Worm (Caenorhabditis elegans) whole organism, midembryonic: ENCODE measurements around the gene Y5H2A.1.
"Not testable (repeated sequence)": the region's sequence is repeated elsewhere in the genome, so short reads cannot be mapped to it uniquely, and the experiment has no call there.

ENCODE experiments used
- T22C8.4 ChIP-seq: fragments of 200-800 bp; sonication (Bioruptor generic); IDR thresholded peaks from 2 replicates; pipeline ENCODE4 v1.3.6; 2022; ENCODE audit warnings: missing genetic modification characterization, missing compliant biosample characterization
- cog-1 ChIP-seq: sonication (generic microtip); optimal IDR thresholded peaks from 2 replicates; lab custom pipeline; 2016; ENCODE audit warnings: missing genetic modification characterization, missing compliant biosample characterization
- flt-1 ChIP-seq: fragments of 200-800 bp; sonication (Bioruptor generic); IDR thresholded peaks from 2 replicates; pipeline ENCODE4 v1.3.6; 2022; ENCODE audit warnings: missing genetic modification characterization, missing compliant biosample characterization
- klf-2 ChIP-seq: fragments of 200-800 bp; sonication (Bioruptor generic); conservative IDR thresholded peaks from 2 replicates; pipeline ENCODE4 v1.3.6; 2022; ENCODE audit warnings: missing genetic modification reagents, missing genetic modification characterization, missing compliant biosample characterization
- med-1 ChIP-seq: sonication (generic microtip); optimal IDR thresholded peaks from 2 replicates; lab custom pipeline; 2017; ENCODE audit warnings: missing genetic modification characterization, mild to moderate bottlenecking, missing compliant biosample characterization, antibody characterized with exemption, missing genetic modification reagents; ENCODE audit not compliant: insufficient read depth
- ref-1 ChIP-seq: fragments of 200-800 bp; sonication (Bioruptor generic); conservative IDR thresholded peaks from 2 replicates; pipeline ENCODE4 v1.3.6; 2022; ENCODE audit warnings: missing genetic modification reagents, missing genetic modification characterization, missing compliant biosample characterization
- tab-1 ChIP-seq: fragments of 200-800 bp; sonication (Bioruptor generic); IDR thresholded peaks from 2 replicates; pipeline ENCODE4 v1.3.6; 2022; ENCODE audit warnings: missing genetic modification characterization, missing compliant biosample characterization
- ztf-23 ChIP-seq: fragments of 200-800 bp; sonication (Bioruptor generic); IDR thresholded peaks from 2 replicates; pipeline ENCODE4 v1.3.6; 2022; ENCODE audit warnings: missing genetic modification reagents, missing genetic modification characterization, missing compliant biosample characterization
- ztf-29 ChIP-seq: fragments of 200-800 bp; sonication (Bioruptor generic); IDR thresholded peaks from 2 replicates; pipeline ENCODE4 v1.3.6; 2022; ENCODE audit warnings: missing genetic modification reagents, missing genetic modification characterization, missing compliant biosample characterization

The Y5H2A.1 gene

ce11 chrV:2255191-2255590 is 16.5 kb downstream of the Y5H2A.1 start, which contains the start of gene F41B5.1:
Gene F41B5.1 (plus strand): TSS chrV:2255533.
- TF ChIP-seq klf-2; ztf-23 (GFP tag; lab: Robert Waterston, UW); ztf-29 (GFP tag; lab: Robert Waterston, UW): not testable (repeated sequence)

ce11 chrV:2254553-2255124 is 17.0 kb downstream of the Y5H2A.1 start, which contains the start of gene str-253:
Gene str-253 (minus strand): TSS chrV:2254603.
- TF ChIP-seq klf-2: no peak
- no peak for TF ChIP-seq ztf-29 (GFP tag; lab: Robert Waterston, UW)
- TF ChIP-seq ref-1 (GFP tag; lab: Robert Waterston, UW): no peak
- TF ChIP-seq flt-1: no peak
- TF ChIP-seq tab-1 (GFP tag; lab: Robert Waterston, UW): no peak
- no peak for TF ChIP-seq med-1 (GFP tag; lab: Kevin White, UChicago)
- TF ChIP-seq ztf-23 (GFP tag; lab: Robert Waterston, UW): no peak
- TF ChIP-seq cog-1 (tag; lab: Kevin White, UChicago): no peak
- TF ChIP-seq T22C8.4 (GFP tag; lab: Robert Waterston, UW): no peak

- TF ChIP-seq T22C8.4 (GFP tag; lab: Robert Waterston, UW) (no peak), ztf-23 (GFP tag; lab: Robert Waterston, UW) (no peak), tab-1 (GFP tag; lab: Robert Waterston, UW) (no peak), klf-2 (no peak), ref-1 (GFP tag; lab: Robert Waterston, UW) (no peak), ztf-29 (GFP tag; lab: Robert Waterston, UW) (no peak), flt-1 (no peak), med-1 (GFP tag; lab: Kevin White, UChicago) (no peak), cog-1 (tag; lab: Kevin White, UChicago) (no peak)
Measured at ce11 chrV:2251774-2252173, 19.9 kb downstream of the Y5H2A.1 start.

- no peak for TF ChIP-seq ztf-29 (GFP tag; lab: Robert Waterston, UW)
- TF ChIP-seq med-1 (GFP tag; lab: Kevin White, UChicago): no peak
- TF ChIP-seq ztf-23 (GFP tag; lab: Robert Waterston, UW): no peak
Measured at ce11 chrV:2250126-2250590, 21.5 kb downstream of the Y5H2A.1 start, which contains the start of gene cyp-33C7. Gene cyp-33C7 (plus strand): TSS chrV:2250540.

ce11 chrV:2249310-2249709 is 22.3 kb downstream of the Y5H2A.1 start, which contains the start of gene cyp-33C6:
Gene cyp-33C6 (minus strand): TSS chrV:2249410.
- TF ChIP-seq ztf-23 (GFP tag; lab: Robert Waterston, UW): no peak
- TF ChIP-seq T22C8.4 (GFP tag; lab: Robert Waterston, UW): no peak
- TF ChIP-seq ref-1 (GFP tag; lab: Robert Waterston, UW): no peak

ce11 chrV:2244751-2245150 is 26.9 kb downstream of the Y5H2A.1 start, which contains the start of gene cyp-33C5:
Gene cyp-33C5 (plus strand): TSS chrV:2245004.
- TF ChIP-seq klf-2: no peak
- no peak for TF ChIP-seq ztf-23 (GFP tag; lab: Robert Waterston, UW)
- no peak for TF ChIP-seq ztf-29 (GFP tag; lab: Robert Waterston, UW)
- no peak for TF ChIP-seq ref-1 (GFP tag; lab: Robert Waterston, UW)

- TF ChIP-seq med-1 (GFP tag; lab: Kevin White, UChicago) (no peak), T22C8.4 (GFP tag; lab: Robert Waterston, UW) (no peak), klf-2 (no peak), cog-1 (tag; lab: Kevin White, UChicago) (no peak), ztf-29 (GFP tag; lab: Robert Waterston, UW) (no peak), ztf-23 (GFP tag; lab: Robert Waterston, UW) (no peak), tab-1 (GFP tag; lab: Robert Waterston, UW) (no peak), flt-1 (no peak), ref-1 (GFP tag; lab: Robert Waterston, UW) (no peak)
Measured at ce11 chrV:2242630-2243029, 29.0 kb downstream of the Y5H2A.1 start, which contains the start of gene cyp-33C3. Gene cyp-33C3 (plus strand): TSS chrV:2242778.

- no peak for TF ChIP-seq ztf-29 (GFP tag; lab: Robert Waterston, UW)
- TF ChIP-seq med-1 (GFP tag; lab: Kevin White, UChicago): no peak
- TF ChIP-seq tab-1 (GFP tag; lab: Robert Waterston, UW): no peak
- no peak for TF ChIP-seq flt-1
- no peak for TF ChIP-seq T22C8.4 (GFP tag; lab: Robert Waterston, UW)
- no peak for TF ChIP-seq ref-1 (GFP tag; lab: Robert Waterston, UW)
- TF ChIP-seq klf-2: no peak
- no peak for TF ChIP-seq ztf-23 (GFP tag; lab: Robert Waterston, UW)
- TF ChIP-seq cog-1 (tag; lab: Kevin White, UChicago): no peak
Measured at ce11 chrV:2238012-2238411, 33.6 kb downstream of the Y5H2A.1 start.

- no peak for TF ChIP-seq cog-1 (tag; lab: Kevin White, UChicago)
- TF ChIP-seq klf-2: no peak
- TF ChIP-seq med-1 (GFP tag; lab: Kevin White, UChicago): no peak
- no peak for TF ChIP-seq ref-1 (GFP tag; lab: Robert Waterston, UW)
- TF ChIP-seq ztf-23 (GFP tag; lab: Robert Waterston, UW): no peak
- TF ChIP-seq flt-1: no peak
- TF ChIP-seq tab-1 (GFP tag; lab: Robert Waterston, UW): no peak
- no peak for TF ChIP-seq ztf-29 (GFP tag; lab: Robert Waterston, UW)
Measured at ce11 chrV:2235848-2236247, 35.8 kb downstream of the Y5H2A.1 start, which contains the start of gene cyp-33C4. Gene cyp-33C4 (plus strand): TSS chrV:2236140.

ce11 chrV:2233177-2233576 is 38.5 kb downstream of the Y5H2A.1 start, which contains the start of gene nhr-96:
Gene nhr-96 (plus strand): TSS chrV:2233477.
- no peak for TF ChIP-seq med-1 (GFP tag; lab: Kevin White, UChicago)
- no peak for TF ChIP-seq tab-1 (GFP tag; lab: Robert Waterston, UW)
- TF ChIP-seq ztf-23 (GFP tag; lab: Robert Waterston, UW): no peak
- no peak for TF ChIP-seq ref-1 (GFP tag; lab: Robert Waterston, UW)
- no peak for TF ChIP-seq ztf-29 (GFP tag; lab: Robert Waterston, UW)
- TF ChIP-seq T22C8.4 (GFP tag; lab: Robert Waterston, UW): no peak
- no peak for TF ChIP-seq klf-2
- TF ChIP-seq cog-1 (tag; lab: Kevin White, UChicago): no peak
- TF ChIP-seq flt-1: no peak
